Worm (Caenorhabditis elegans): Measurements from ENCODE around the gene C37E2.2.

Gene C37E2.2

ce11 chrX:14146740-14147140 lies 29.1 kb upstream of the C37E2.2 start:
- TF ChIP-seq elt-3 (tag; optimal IDR thresholded peaks at IDR 0.05) (peak in 3 of 6 experiments; percentile 64 to 90 (median 75)), lin-39 (tag; optimal IDR thresholded peaks at IDR 0.05) (no peak), nhr-28 (tag; optimal IDR thresholded peaks at IDR 0.05) (no peak), snpc-4 (tag; optimal IDR thresholded peaks at IDR 0.05) (no peak), fkh-10 (GFP tag; optimal IDR thresholded peaks at IDR 0.05) (peak; percentile 70), zip-4 (GFP tag; optimal IDR thresholded peaks at IDR 0.05) (no peak), pag-3 (tag; optimal IDR thresholded peaks at IDR 0.05; ENCODE audit: borderline replicate concordance, insufficient read depth) (peak; percentile 72), irx-1 (tag; optimal IDR thresholded peaks at IDR 0.05) (no peak), nhr-19 (GFP tag; conservative IDR thresholded peaks at IDR 0.05) (peak; percentile 58), ets-5 (GFP tag; IDR thresholded peaks at IDR 0.05) (no peak), pax-3 (tag; optimal IDR thresholded peaks at IDR 0.05) (no peak), tbx-2 (tag; optimal IDR thresholded peaks at IDR 0.05) (peak; percentile 75), nhr-84 (tag; optimal IDR thresholded peaks at IDR 0.05) (no peak), dsc-1 (tag; optimal IDR thresholded peaks at IDR 0.05) (peak; percentile 52), lir-3 (tag; optimal IDR thresholded peaks at IDR 0.05; ENCODE audit: poor library complexity) (no peak), unc-130 (tag; optimal IDR thresholded peaks at IDR 0.05) (peak; percentile 64), alr-1 (tag; optimal IDR thresholded peaks at IDR 0.05; ENCODE audit: borderline replicate concordance) (no peak), hlh-4 (tag; optimal IDR thresholded peaks at IDR 0.05) (no peak), C04F5.9 (tag; optimal IDR thresholded peaks at IDR 0.05) (no peak), nhr-237 (tag; optimal IDR thresholded peaks at IDR 0.05) (peak; percentile 52), ztf-4 (tag; optimal IDR thresholded peaks at IDR 0.05) (no peak), grh-1 (GFP tag; IDR thresholded peaks at IDR 0.05) (no peak; the same call in 1 of the 2 replicates), lin-13 (GFP tag; optimal IDR thresholded peaks at IDR 0.05) (peak; percentile 57), nhr-20 (tag; optimal IDR thresholded peaks at IDR 0.05) (peak; percentile 89), egl-27 (tag; optimal IDR thresholded peaks at IDR 0.05) (peak in 1 of 2 experiments; percentile 49), aha-1 (tag; optimal IDR thresholded peaks at IDR 0.05) (no peak), blmp-1 (tag; optimal IDR thresholded peaks at IDR 0.05) (peak; percentile 91), swsn-7 (tag; optimal IDR thresholded peaks at IDR 0.05) (peak; percentile 75), mab-9 (GFP tag; IDR thresholded peaks at IDR 0.05) (no peak), sup-37 (GFP tag; optimal IDR thresholded peaks at IDR 0.05) (no peak), lin-14 (GFP tag; optimal IDR thresholded peaks at IDR 0.05) (peak; percentile 97), rnt-1 (tag; optimal IDR thresholded peaks at IDR 0.05) (peak; percentile 59), aly-2 (tag; optimal IDR thresholded peaks at IDR 0.05) (no peak), jun-1 (tag; optimal IDR thresholded peaks at IDR 0.05) (peak; percentile 43), dpl-1 (GFP tag; optimal IDR thresholded peaks at IDR 0.05) (peak in 2 of 3 experiments; percentile 49 to 52), unc-62 (GFP tag; optimal IDR thresholded peaks at IDR 0.05) (no peak), skn-1 (tag; optimal IDR thresholded peaks at IDR 0.05) (peak; percentile 81), hlh-17 (GFP tag; optimal IDR thresholded peaks at IDR 0.05; ENCODE audit: borderline replicate concordance) (no peak), unc-30 (tag; optimal IDR thresholded peaks at IDR 0.05) (no peak), nhr-77 (tag; optimal IDR thresholded peaks at IDR 0.05) (peak; percentile 77), C34B4.2 (tag; optimal IDR thresholded peaks at IDR 0.05) (no peak), F16B12.6 (tag; optimal IDR thresholded peaks at IDR 0.05) (peak; percentile 13), lsy-2 (tag; optimal IDR thresholded peaks at IDR 0.05) (peak; percentile 66 to 81), nhr-90 (tag; optimal IDR thresholded peaks at IDR 0.05; ENCODE audit: poor library complexity) (peak; percentile 82), vab-15 (tag; optimal IDR thresholded peaks at IDR 0.05) (no peak), ztf-11 (tag; optimal IDR thresholded peaks at IDR 0.05) (no peak), nhr-71 (tag; optimal IDR thresholded peaks at IDR 0.05) (peak; percentile 90), ama-1 (optimal IDR thresholded peaks at IDR 0.05) (peak; percentile 11), ceh-63 (GFP tag; optimal IDR thresholded peaks at IDR 0.05) (no peak), tlp-1 (tag; optimal IDR thresholded peaks at IDR 0.05) (no peak), sptf-1 (tag; optimal IDR thresholded peaks at IDR 0.05) (no peak), fkh-4 (tag; optimal IDR thresholded peaks at IDR 0.05; ENCODE audit: borderline replicate concordance) (no peak), C16A3.4 (tag; optimal IDR thresholded peaks at IDR 0.05) (peak; percentile 86)

All from whole organism, L1 larva.